Fruit fly (Drosophila melanogaster): ENCODE data around the gene ntc.
A peak's percentile ranks its signal among the peaks of the same experiment; 100 is the strongest.

DNA sequence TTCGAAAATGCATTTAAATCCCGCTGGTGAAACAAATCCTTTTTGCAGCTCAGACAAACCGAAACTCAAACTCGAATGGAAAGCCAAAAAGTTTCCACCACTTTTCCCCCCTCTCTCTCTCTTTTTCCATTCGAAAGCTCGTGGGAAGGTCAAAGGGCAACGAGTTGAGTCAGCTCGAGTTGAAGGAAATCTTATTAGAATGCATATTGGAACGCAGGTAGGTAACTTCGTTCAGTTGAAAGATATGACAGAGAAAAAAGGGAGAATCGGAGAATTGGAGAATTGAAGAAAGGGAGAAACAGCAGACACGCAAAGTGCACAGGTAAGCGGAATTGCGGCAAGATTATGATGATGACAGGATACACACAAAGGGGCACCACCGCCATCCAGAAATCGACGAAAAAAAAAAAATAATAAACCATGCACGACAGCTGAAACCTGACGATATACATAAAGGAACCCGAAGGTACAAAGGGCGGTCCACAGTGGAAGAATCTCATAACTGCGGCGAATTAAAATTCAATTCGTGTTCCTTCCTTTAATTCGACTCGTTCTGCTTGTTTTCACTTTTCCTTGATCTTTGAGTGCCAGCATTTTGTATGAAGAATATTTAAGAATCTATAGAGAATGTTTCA lies 23.6 kb downstream of the ntc start:
- TF ChIP-seq br (GFP tag; optimal IDR thresholded peaks at IDR 0.05) (no peak), N (GFP tag; optimal IDR thresholded peaks at IDR 0.05) (no peak), Dif (GFP tag; optimal IDR thresholded peaks at IDR 0.05; ENCODE audit: partially characterized antibody) (no peak), dmrt93B (GFP tag; optimal IDR thresholded peaks at IDR 0.05) (no peak), tai (GFP tag; optimal IDR thresholded peaks at IDR 0.05) (no peak), usp (GFP tag; optimal IDR thresholded peaks at IDR 0.05) (no peak), Myc (optimal IDR thresholded peaks at IDR 0.05) (no peak), lola (GFP tag; optimal IDR thresholded peaks at IDR 0.05) (no peak), sv (GFP tag; optimal IDR thresholded peaks at IDR 0.05) (no peak), Hnf4 (GFP tag; optimal IDR thresholded peaks at IDR 0.05) (peak; percentile 19), foxo (GFP tag; optimal IDR thresholded peaks at IDR 0.05) (no peak), h (GFP tag; optimal IDR thresholded peaks at IDR 0.05) (no peak), fru (GFP tag; optimal IDR thresholded peaks at IDR 0.05) (no peak)

All from whole organism, wandering third instar larva.